Fruit fly (Drosophila melanogaster): Measurements from ENCODE around the gene Arr2.

Arr2 gene

dm6 chr3L:8693558-8694502 lies 45.1 kb upstream of the Arr2 start (continued):
- TF ChIP-seq Dad (GFP tag; optimal IDR thresholded peaks at IDR 0.05) = no peak
- TF ChIP-seq sug (tag; optimal IDR thresholded peaks at IDR 0.05) = peak; percentile 38
- no peak for TF ChIP-seq CG18011 (GFP tag; optimal IDR thresholded peaks at IDR 0.05)
- 0 out of 2 replicates have a peak, but pooled peaks have one; percentile 45 for TF ChIP-seq vvl (GFP tag; IDR thresholded peaks at IDR 0.05)
- TF ChIP-seq HmgZ (tag; optimal IDR thresholded peaks at IDR 0.05) = no peak
- TF ChIP-seq schlank (tag; optimal IDR thresholded peaks at IDR 0.05) = no peak
- TF ChIP-seq exex (tag; optimal IDR thresholded peaks at IDR 0.05) = no peak
- no peak for TF ChIP-seq CG7372 (GFP tag; IDR thresholded peaks at IDR 0.05)
- TF ChIP-seq bcd (GFP tag; optimal IDR thresholded peaks at IDR 0.05) = peak; percentile 38
- TF ChIP-seq CG11456 (GFP tag; IDR thresholded peaks at IDR 0.05) = 0 out of 3 replicates have a peak, but pooled peaks have one; percentile 21
- no peak for TF ChIP-seq unc-4 (GFP tag; IDR thresholded peaks at IDR 0.05; ENCODE audit: partially characterized antibody)
- TF ChIP-seq Hr3 (GFP tag; optimal IDR thresholded peaks at IDR 0.05) = no peak
- no peak for TF ChIP-seq CG4360 (GFP tag; IDR thresholded peaks at IDR 0.05)
- peak; percentile 71 for TF ChIP-seq Med (GFP tag)
- peak; percentile 24 for TF ChIP-seq sens (GFP tag)
- no peak for TF ChIP-seq CG11247 (GFP tag; IDR thresholded peaks at IDR 0.05)
- TF ChIP-seq CG3726 (GFP tag; IDR thresholded peaks at IDR 0.05) = no peak
- TF ChIP-seq slbo (GFP tag; IDR thresholded peaks at IDR 0.05) = 0 out of 2 replicates have a peak, but pooled peaks have one; percentile 3
- TF ChIP-seq Gsc (GFP tag; IDR thresholded peaks at IDR 0.05) = no peak
- no peak for TF ChIP-seq hbn (GFP tag; IDR thresholded peaks at IDR 0.05; ENCODE audit: partially characterized antibody)
- peak; percentile 88 for TF ChIP-seq CG6175 (GFP tag; IDR thresholded peaks at IDR 0.05)
- TF ChIP-seq CG12236 (GFP tag; optimal IDR thresholded peaks at IDR 0.05) = no peak
- peak; percentile 88; the same call in 3 of the 4 replicates for TF ChIP-seq chinmo (GFP tag; IDR thresholded peaks at IDR 0.05; ENCODE audit: partially characterized antibody)
- no peak for TF ChIP-seq Sry-β (GFP tag; optimal IDR thresholded peaks at IDR 0.05)
- no peak for TF ChIP-seq Six4 (GFP tag; optimal IDR thresholded peaks at IDR 0.05)
- TF ChIP-seq C15 (GFP tag; IDR thresholded peaks at IDR 0.05) = 0 out of 3 replicates have a peak, but pooled peaks have one; percentile 33
- TF ChIP-seq CG8290 (GFP tag; optimal IDR thresholded peaks at IDR 0.05) = no peak
- TF ChIP-seq CG8290 (tag; optimal IDR thresholded peaks at IDR 0.05) = peak in 1 of 2 experiments; percentile 45
- TF ChIP-seq jumu (GFP tag; optimal IDR thresholded peaks at IDR 0.05) = no peak
- no peak for TF ChIP-seq Antp (GFP tag; optimal IDR thresholded peaks at IDR 0.05)
- peak; percentile 80; the same call in 2 of the 3 replicates for TF ChIP-seq z (GFP tag; IDR thresholded peaks at IDR 0.05)
- TF ChIP-seq crol (GFP tag; IDR thresholded peaks at IDR 0.05) = peak; percentile 71
- peak; percentile 0 for TF ChIP-seq lab (GFP tag; optimal IDR thresholded peaks at IDR 0.05)
- TF ChIP-seq CG3281 (GFP tag; optimal IDR thresholded peaks at IDR 0.05) = peak; percentile 17
- peak; percentile 21 for TF ChIP-seq CG2678 (tag; optimal IDR thresholded peaks at IDR 0.05)
- TF ChIP-seq Drgx (GFP tag; IDR thresholded peaks at IDR 0.05) = peak; percentile 46; the same call in 1 of the 2 replicates
- peak; percentile 39 for TF ChIP-seq HHEX (GFP tag; optimal IDR thresholded peaks at IDR 0.05)
- peak; percentile 17 for TF ChIP-seq CG9817 (tag; optimal IDR thresholded peaks at IDR 0.05)
- TF ChIP-seq Hmr (GFP tag; optimal IDR thresholded peaks at IDR 0.05) = peak; percentile 36
- TF ChIP-seq CG3995 (GFP tag; optimal IDR thresholded peaks at IDR 0.05) = no peak
- TF ChIP-seq crp (GFP tag; optimal IDR thresholded peaks at IDR 0.05) = no peak
- TF ChIP-seq YL-1 (GFP tag; optimal IDR thresholded peaks at IDR 0.05) = no peak
- no peak for TF ChIP-seq CG8359 (GFP tag; optimal IDR thresholded peaks at IDR 0.05; ENCODE audit: borderline replicate concordance)
- TF ChIP-seq CG7786 (GFP tag; optimal IDR thresholded peaks at IDR 0.05) = no peak
- TF ChIP-seq CG10543 (GFP tag; optimal IDR thresholded peaks at IDR 0.05) = peak; percentile 61
- TF ChIP-seq ftz-f1 (GFP tag; optimal IDR thresholded peaks at IDR 0.05) = no peak
- no peak for TF ChIP-seq CG13287 (GFP tag; IDR thresholded peaks at IDR 0.05; ENCODE audit: partially characterized antibody)
- TF ChIP-seq fd64A (GFP tag; optimal IDR thresholded peaks at IDR 0.05) = no peak

All from whole organism, embryonic.